Fruit fly (Drosophila melanogaster) whole organism, embryonic: ENCODE measurements around the gene Pka-C3.
A peak's percentile ranks its signal among the peaks of the same experiment; 100 is the strongest.

Experiments
- ATbp ChIP-seq: fragments of 200-800 bp; sonication (Bioruptor generic); optimal IDR thresholded peaks from 2 replicates; lab custom pipeline; 2017; ENCODE audit warnings: missing biosample characterization, mild to moderate bottlenecking, missing genetic modification characterization, missing genetic modification reagents
- Antp ChIP-seq: fragments of 200-800 bp; sonication (Bioruptor generic); optimal IDR thresholded peaks from 3 replicates; lab custom pipeline; 2016; ENCODE audit warnings: missing biosample characterization, missing genetic modification characterization
- Atf-2 ChIP-seq: fragments of 200-800 bp; sonication (Bioruptor generic); optimal IDR thresholded peaks from 2 replicates; lab custom pipeline; 2016; ENCODE audit warnings: missing biosample characterization, missing genetic modification characterization
- BtbVII ChIP-seq: fragments of 200-800 bp; sonication (Bioruptor generic); optimal IDR thresholded peaks from 3 replicates; lab custom pipeline; 2017; ENCODE audit warnings: missing biosample characterization, mild to moderate bottlenecking, missing genetic modification characterization
- CG10321 ChIP-seq: fragments of 200-800 bp; sonication (Bioruptor generic); IDR thresholded peaks from 2 replicates; pipeline ENCODE4 v1.3.6; 2022; ENCODE audit warnings: missing biosample characterization, missing genetic modification characterization
- CG10366 ChIP-seq: fragments of 200-800 bp; sonication (Bioruptor generic); IDR thresholded peaks from 2 replicates; pipeline ENCODE4 v1.3.6; 2022; ENCODE audit warnings: missing biosample characterization, missing genetic modification characterization
- CG11456 ChIP-seq: fragments of 200-800 bp; sonication (Bioruptor generic); IDR thresholded peaks from 3 replicates; pipeline ENCODE4 v1.3.6; 2022; ENCODE audit warnings: missing biosample characterization, missing genetic modification characterization
- CG13424 ChIP-seq: fragments of 200-800 bp; sonication (Bioruptor generic); optimal IDR thresholded peaks from 2 replicates; lab custom pipeline; 2019; ENCODE audit warnings: missing biosample characterization, mild to moderate bottlenecking, missing genetic modification characterization, moderate library complexity
- CG13894 ChIP-seq: fragments of 200-800 bp; sonication (Bioruptor generic); optimal IDR thresholded peaks from 3 replicates; lab custom pipeline; 2018; ENCODE audit warnings: missing biosample characterization, mild to moderate bottlenecking, missing genetic modification characterization, moderate library complexity
- CG15011 ChIP-seq: fragments of 200-800 bp; sonication (Bioruptor generic); optimal IDR thresholded peaks from 3 replicates; lab custom pipeline; 2018; ENCODE audit warnings: missing biosample characterization, mild to moderate bottlenecking, missing genetic modification characterization
- CG15073 ChIP-seq: fragments of 200-800 bp; sonication (Bioruptor generic); optimal IDR thresholded peaks from 2 replicates; lab custom pipeline; 2016; ENCODE audit warnings: missing biosample characterization, missing genetic modification characterization
- CG17361 ChIP-seq: fragments of 200-800 bp; sonication (Bioruptor generic); IDR thresholded peaks from 3 replicates; pipeline ENCODE4 v1.3.6; 2022; ENCODE audit warnings: missing biosample characterization, missing genetic modification characterization
- CG18011 ChIP-seq: fragments of 200-800 bp; sonication (Bioruptor generic); optimal IDR thresholded peaks from 2 replicates; lab custom pipeline; 2017; ENCODE audit warnings: missing biosample characterization, missing genetic modification characterization, mild to moderate bottlenecking, moderate library complexity, missing genotype
- CG2199 ChIP-seq: fragments of 200-800 bp; sonication (Bioruptor generic); IDR thresholded peaks from 3 replicates; pipeline ENCODE4 v1.3.6; 2022; ENCODE audit warnings: missing biosample characterization, missing genetic modification characterization
- CG30431 ChIP-seq: fragments of 200-800 bp; sonication (Bioruptor generic); optimal IDR thresholded peaks from 2 replicates; lab custom pipeline; 2017; ENCODE audit warnings: missing biosample characterization, missing genetic modification characterization
- CG3065 ChIP-seq: fragments of 200-800 bp; sonication (Bioruptor generic); optimal IDR thresholded peaks from 2 replicates; lab custom pipeline; 2016; ENCODE audit warnings: missing biosample characterization, missing genetic modification characterization
- CG31365 ChIP-seq: fragments of 200-800 bp; sonication (Bioruptor generic); optimal IDR thresholded peaks from 2 replicates; lab custom pipeline; 2018; ENCODE audit warnings: missing biosample characterization, mild to moderate bottlenecking, missing genetic modification characterization
- CG3407 ChIP-seq: fragments of 200-800 bp; sonication (Bioruptor generic); optimal IDR thresholded peaks from 2 replicates; lab custom pipeline; 2018; ENCODE audit warnings: missing biosample characterization, mild to moderate bottlenecking, missing genetic modification characterization
- CG34224 ChIP-seq: fragments of 200-800 bp; sonication (Bioruptor generic); IDR thresholded peaks from 3 replicates; pipeline ENCODE4 v1.3.6; 2022; ENCODE audit warnings: missing biosample characterization, missing genetic modification characterization; ENCODE audit not compliant: partially characterized antibody
- CG4707 ChIP-seq: fragments of 200-800 bp; sonication (Bioruptor generic); optimal IDR thresholded peaks from 2 replicates; lab custom pipeline; 2018; ENCODE audit warnings: missing biosample characterization, mild to moderate bottlenecking, missing genetic modification characterization, moderate library complexity
- CG6689 ChIP-seq: fragments of 200-800 bp; sonication (Bioruptor generic); IDR thresholded peaks from 2 replicates; pipeline ENCODE4 v1.3.6; 2022; ENCODE audit warnings: missing biosample characterization, missing genetic modification characterization
- CG7372 ChIP-seq: fragments of 200-800 bp; sonication (Bioruptor generic); IDR thresholded peaks from 2 replicates; pipeline ENCODE4 v1.3.6; 2022; ENCODE audit warnings: missing biosample characterization, missing genetic modification characterization
- CG8478 ChIP-seq: fragments of >200 bp; optimal IDR thresholded peaks from 2 replicates; lab custom pipeline; 2018
- CG8765 ChIP-seq: fragments of 200-800 bp; sonication (Bioruptor generic); IDR thresholded peaks from 2 replicates; pipeline ENCODE4 v1.3.6; 2022; ENCODE audit warnings: missing biosample characterization, missing genetic modification characterization
- CG9437 ChIP-seq: fragments of 200-800 bp; sonication (Bioruptor generic); optimal IDR thresholded peaks from 2 replicates; lab custom pipeline; 2018; ENCODE audit warnings: missing biosample characterization, mild to moderate bottlenecking, missing genetic modification characterization
- CG9727 ChIP-seq: fragments of 200-800 bp; sonication (Bioruptor generic); optimal IDR thresholded peaks from 3 replicates; lab custom pipeline; 2017; ENCODE audit warnings: missing biosample characterization, mild to moderate bottlenecking, missing genetic modification characterization
- Dek ChIP-seq: fragments of 200-800 bp; sonication (Bioruptor generic); optimal IDR thresholded peaks from 3 replicates; lab custom pipeline; 2019; ENCODE audit warnings: missing biosample characterization, mild to moderate bottlenecking, missing genetic modification characterization, moderate library complexity
- Doc3 ChIP-seq: fragments of 200-800 bp; sonication (Bioruptor generic); IDR thresholded peaks from 3 replicates; pipeline ENCODE4 v1.3.6; 2022; ENCODE audit warnings: missing biosample characterization, missing genetic modification characterization; ENCODE audit not compliant: partially characterized antibody
- Fer1 ChIP-seq: fragments of 200-800 bp; sonication (Bioruptor generic); optimal IDR thresholded peaks from 2 replicates; lab custom pipeline; 2017; ENCODE audit warnings: missing biosample characterization, mild to moderate bottlenecking, missing genetic modification characterization
- HLH4C ChIP-seq: fragments of 200-800 bp; sonication (Bioruptor generic); IDR thresholded peaks from 3 replicates; pipeline ENCODE4 v1.3.6; 2022; ENCODE audit warnings: missing biosample characterization, missing genetic modification characterization; ENCODE audit not compliant: partially characterized antibody
- Hey ChIP-seq: fragments of 200-800 bp; sonication (Bioruptor generic); optimal IDR thresholded peaks from 3 replicates; lab custom pipeline; 2018; ENCODE audit warnings: missing biosample characterization, mild to moderate bottlenecking, missing genetic modification characterization
- Hr3 ChIP-seq: fragments of 200-800 bp; sonication (Bioruptor generic); optimal IDR thresholded peaks from 3 replicates; lab custom pipeline; 2016; ENCODE audit warnings: missing biosample characterization, missing genetic modification characterization
- Lim3 ChIP-seq: fragments of 200-800 bp; sonication (Bioruptor generic); IDR thresholded peaks from 2 replicates; pipeline ENCODE4 v1.3.6; 2022; ENCODE audit warnings: missing biosample characterization, missing genetic modification characterization
- Ptx1 ChIP-seq: fragments of 200-800 bp; sonication (Bioruptor generic); IDR thresholded peaks from 2 replicates; pipeline ENCODE4 v1.3.6; 2022; ENCODE audit warnings: missing biosample characterization, missing genetic modification characterization
- Rx ChIP-seq: fragments of 200-800 bp; sonication (Bioruptor generic); IDR thresholded peaks from 2 replicates; pipeline ENCODE4 v1.3.6; 2022; ENCODE audit warnings: missing biosample characterization, missing genetic modification characterization
- aop ChIP-seq: fragments of 200-800 bp; sonication (Bioruptor generic); IDR thresholded peaks from 2 replicates; pipeline ENCODE4 v1.3.6; 2022; ENCODE audit warnings: missing biosample characterization, missing genetic modification characterization
- btn ChIP-seq: fragments of 200-800 bp; sonication (Bioruptor generic); optimal IDR thresholded peaks from 2 replicates; lab custom pipeline; 2016; ENCODE audit warnings: missing biosample characterization, missing genetic modification characterization
- caup ChIP-seq: fragments of 200-800 bp; sonication (Bioruptor generic); optimal IDR thresholded peaks from 3 replicates; lab custom pipeline; 2017; ENCODE audit warnings: missing biosample characterization, mild to moderate bottlenecking, missing genetic modification characterization, moderate library complexity; ENCODE audit not compliant: severe bottlenecking
- da ChIP-seq: fragments of 200-800 bp; sonication (Bioruptor generic); optimal IDR thresholded peaks from 2 replicates; lab custom pipeline; 2016; ENCODE audit warnings: missing biosample characterization, missing genetic modification characterization
- dimm ChIP-seq: fragments of 200-800 bp; sonication (Bioruptor generic); IDR thresholded peaks from 2 replicates; pipeline ENCODE4 v1.3.6; 2022; ENCODE audit warnings: missing biosample characterization, missing genetic modification characterization
- dysf ChIP-seq: fragments of 200-800 bp; sonication (Bioruptor generic); IDR thresholded peaks from 3 replicates; pipeline ENCODE4 v1.3.6; 2022; ENCODE audit warnings: missing biosample characterization, missing genetic modification characterization
- grau ChIP-seq: fragments of 200-800 bp; optimal IDR thresholded peaks from 3 replicates; lab custom pipeline; 2019; ENCODE audit warnings: missing biosample characterization, mild to moderate bottlenecking, missing genetic modification characterization, moderate library complexity
- gsb ChIP-seq: fragments of 200-800 bp; sonication (Bioruptor generic); IDR thresholded peaks from 2 replicates; pipeline ENCODE4 v1.3.6; 2022; ENCODE audit warnings: missing biosample characterization, missing genetic modification characterization
- ind ChIP-seq: fragments of 200-800 bp; sonication (Bioruptor generic); optimal IDR thresholded peaks from 3 replicates; lab custom pipeline; 2016; ENCODE audit warnings: missing biosample characterization, missing genetic modification characterization
- inv ChIP-seq: fragments of 200-800 bp; sonication (Bioruptor generic); IDR thresholded peaks from 2 replicates; pipeline ENCODE4 v1.3.6; 2022; ENCODE audit warnings: missing biosample characterization, missing genetic modification characterization; ENCODE audit not compliant: partially characterized antibody
- onecut ChIP-seq: fragments of 200-800 bp; sonication (Bioruptor generic); IDR thresholded peaks from 2 replicates; pipeline ENCODE4 v1.3.6; 2022; ENCODE audit warnings: missing biosample characterization, missing genetic modification characterization
- otp ChIP-seq: fragments of 200-800 bp; sonication (Bioruptor generic); IDR thresholded peaks from 3 replicates; pipeline ENCODE4, ENCODE4 v1.3.6; 2022; ENCODE audit warnings: missing biosample characterization, missing genetic modification characterization
- so ChIP-seq: fragments of 200-800 bp; sonication (Bioruptor generic); IDR thresholded peaks from 3 replicates; pipeline ENCODE4 v1.3.6; 2022; ENCODE audit warnings: missing biosample characterization, missing genetic modification characterization
- vfl ChIP-seq: fragments of 200-800 bp; sonication (Bioruptor generic); optimal IDR thresholded peaks from 2 replicates; lab custom pipeline; 2016; ENCODE audit warnings: missing biosample characterization, missing genetic modification characterization
- yki ChIP-seq: fragments of >200 bp; optimal IDR thresholded peaks from 3 replicates; lab custom pipeline; 2018
- zen2 ChIP-seq: fragments of 200-800 bp; sonication (Bioruptor generic); IDR thresholded peaks from 3 replicates; pipeline ENCODE4 v1.3.6; 2022; ENCODE audit warnings: missing biosample characterization, missing genetic modification characterization; ENCODE audit not compliant: partially characterized antibody
- zf30C ChIP-seq: fragments of 200-800 bp; sonication (Bioruptor generic); optimal IDR thresholded peaks from 3 replicates; lab custom pipeline; 2018; ENCODE audit warnings: missing biosample characterization, mild to moderate bottlenecking, missing genetic modification characterization

Gene Pka-C3

DNA sequence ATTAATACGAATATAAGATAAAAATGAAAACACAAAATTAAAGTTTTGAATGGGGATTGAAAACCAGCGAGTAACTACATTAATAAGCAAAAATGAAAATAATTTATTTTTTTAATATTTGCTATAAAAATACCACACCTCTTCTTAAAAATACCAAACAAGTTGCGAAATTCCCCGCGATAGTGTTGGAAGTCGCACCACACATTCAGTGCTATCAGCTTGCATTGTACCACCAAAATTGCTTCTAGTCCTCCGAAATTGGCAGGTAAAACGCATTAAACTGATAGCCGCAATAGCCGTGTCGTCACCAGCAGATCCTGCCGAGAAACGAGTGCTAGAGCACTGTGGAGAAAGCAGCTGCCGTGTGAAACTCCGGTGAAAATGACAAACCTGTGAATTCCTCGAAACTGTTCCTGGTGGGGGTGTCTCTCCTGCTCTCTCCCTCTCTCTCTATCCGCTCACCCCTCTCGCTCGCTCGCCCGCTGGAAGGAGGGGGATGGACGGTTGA, 33.5 kb upstream of the Pka-C3 start, which contains the start of gene Hip14 (continued):
- no peak for TF ChIP-seq Lim3 (GFP tag; lab: Robert Waterston, UW)
- peak; percentile 41; the same call in 1 of the 3 replicates for TF ChIP-seq Doc3 (GFP tag; lab: Robert Waterston, UW)
- TF ChIP-seq vfl (GFP tag; lab: Kevin White, UChicago), result no peak
- no peak for TF ChIP-seq onecut (GFP tag; lab: Robert Waterston, UW)
- no peak for TF ChIP-seq btn (GFP tag; lab: Kevin White, UChicago)
- TF ChIP-seq CG9727 (GFP tag; lab: Kevin White, UChicago), result peak; percentile 33
- TF ChIP-seq CG13894 (tag; lab: Kevin White, UChicago), result no peak
- TF ChIP-seq Rx (GFP tag; lab: Robert Waterston, UW), result no peak
- no peak for TF ChIP-seq dimm
- peak; percentile 4 for TF ChIP-seq BtbVII (GFP tag; lab: Kevin White, UChicago)
- TF ChIP-seq so (GFP tag; lab: Robert Waterston, UW), result no peak
- TF ChIP-seq Antp (GFP tag; lab: Kevin White, UChicago), result no peak
- TF ChIP-seq CG15011 (GFP tag; lab: Kevin White, UChicago), result no peak
- no peak for TF ChIP-seq CG4707 (GFP tag; lab: Kevin White, UChicago)
- no peak for TF ChIP-seq CG11456 (GFP tag; lab: Robert Waterston, UW)
- TF ChIP-seq CG18011 (GFP tag; lab: Kevin White, UChicago), result no peak
- no peak for TF ChIP-seq caup (GFP tag; lab: Kevin White, UChicago)
- no peak for TF ChIP-seq CG31365 (tag; lab: Kevin White, UChicago)
- no peak for TF ChIP-seq ind
- no peak for TF ChIP-seq inv (GFP tag; lab: Robert Waterston, UW)
- peak; percentile 58 for TF ChIP-seq CG8478
- no peak for TF ChIP-seq da (GFP tag; lab: Kevin White, UChicago)
- no peak for TF ChIP-seq otp (GFP tag; lab: Robert Waterston, UW)
- TF ChIP-seq Fer1 (GFP tag; lab: Kevin White, UChicago), result peak; percentile 46
- no peak for TF ChIP-seq CG15073
- TF ChIP-seq CG10366 (GFP tag; lab: Robert Waterston, UW), result no peak
- TF ChIP-seq CG7372 (GFP tag; lab: Robert Waterston, UW), result no peak
- TF ChIP-seq zen2 (GFP tag; lab: Robert Waterston, UW), result no peak
- TF ChIP-seq grau (tag; lab: Kevin White, UChicago), result no peak
- no peak for TF ChIP-seq Ptx1 (GFP tag; lab: Robert Waterston, UW)
- TF ChIP-seq Hr3 (GFP tag; lab: Kevin White, UChicago), result peak; percentile 12
- TF ChIP-seq Hey (tag; lab: Kevin White, UChicago), result no peak
- no peak for TF ChIP-seq CG8765 (GFP tag; lab: Robert Waterston, UW)
- no peak for TF ChIP-seq CG30431 (GFP tag; lab: Kevin White, UChicago)
- TF ChIP-seq CG3407 (GFP tag; lab: Kevin White, UChicago), result no peak
- 0 out of 3 replicates have a peak, but pooled peaks have one; percentile 36 for TF ChIP-seq CG17361
- no peak for TF ChIP-seq Dek (tag; lab: Kevin White, UChicago)
- TF ChIP-seq Atf-2 (GFP tag; lab: Kevin White, UChicago), result no peak
- TF ChIP-seq yki (lab: Kevin White, UChicago), result no peak
- TF ChIP-seq CG34224 (GFP tag; lab: Robert Waterston, UW), result 0 out of 3 replicates have a peak, but pooled peaks have one; percentile 30
- no peak for TF ChIP-seq HLH4C (GFP tag; lab: Robert Waterston, UW)
- no peak for TF ChIP-seq CG3065 (GFP tag; lab: Kevin White, UChicago)
- peak; percentile 28 for TF ChIP-seq CG13424 (tag; lab: Kevin White, UChicago)
- TF ChIP-seq zf30C (GFP tag; lab: Kevin White, UChicago), result no peak
- no peak for TF ChIP-seq CG10321 (GFP tag; lab: Robert Waterston, UW)
- TF ChIP-seq ATbp (GFP tag; lab: Kevin White, UChicago), result no peak
- no peak for TF ChIP-seq CG9437 (GFP tag; lab: Kevin White, UChicago)
- no peak for TF ChIP-seq aop (GFP tag; lab: Robert Waterston, UW)
- TF ChIP-seq CG6689 (GFP tag; lab: Robert Waterston, UW), result no peak
- TF ChIP-seq CG2199 (GFP tag; lab: Robert Waterston, UW), result no peak
- TF ChIP-seq dysf, result no peak
- no peak for TF ChIP-seq gsb (GFP tag; lab: Robert Waterston, UW)
